Fruit fly (Drosophila melanogaster): ENCODE measurements around the gene SPE.

The SPE gene

dm6 chr3R:23732990-23733512 lies 47.0 kb downstream of the SPE start, which contains the start of the genes Hmgcr and Rpn9:
Gene Hmgcr (plus strand): TSS chr3R:23733324.
Gene Rpn9 (minus strand): TSS chr3R:23733462.
- TF ChIP-seq br (GFP tag; optimal IDR thresholded peaks at IDR 0.05): peak; percentile 20
- TF ChIP-seq Dif (GFP tag; optimal IDR thresholded peaks at IDR 0.05; ENCODE audit: partially characterized antibody): peak; percentile 28
- TF ChIP-seq pan (optimal IDR thresholded peaks at IDR 0.05): no peak
- peak; percentile 36 for TF ChIP-seq h (GFP tag; optimal IDR thresholded peaks at IDR 0.05)
- no peak for TF ChIP-seq CG9705 (GFP tag; optimal IDR thresholded peaks at IDR 0.05)
- peak; percentile 6 for TF ChIP-seq tai (GFP tag; optimal IDR thresholded peaks at IDR 0.05)
- peak; percentile 9 for TF ChIP-seq Hnf4 (GFP tag; optimal IDR thresholded peaks at IDR 0.05)
- peak; percentile 10 for TF ChIP-seq fru (GFP tag; optimal IDR thresholded peaks at IDR 0.05)
- TF ChIP-seq psq (GFP tag; optimal IDR thresholded peaks at IDR 0.05): peak; percentile 2
- TF ChIP-seq Jra (GFP tag; optimal IDR thresholded peaks at IDR 0.05): peak; percentile 2
- no peak for TF ChIP-seq Rel (GFP tag; optimal IDR thresholded peaks at IDR 0.05)
- TF ChIP-seq Rel (tag; optimal IDR thresholded peaks at IDR 0.05): peak; percentile 26
- TF ChIP-seq Hr83 (GFP tag; optimal IDR thresholded peaks at IDR 0.05; ENCODE audit: poor library complexity, severe bottlenecking): no peak
- TF ChIP-seq dsf (GFP tag; optimal IDR thresholded peaks at IDR 0.05; ENCODE audit: borderline replicate concordance): no peak
- peak; percentile 79 for TF ChIP-seq Vsx2 (GFP tag; optimal IDR thresholded peaks at IDR 0.05; ENCODE audit: partially characterized antibody)

- no peak for TF ChIP-seq OdsH (GFP tag; optimal IDR thresholded peaks at IDR 0.05)
- no peak for TF ChIP-seq sv (GFP tag; optimal IDR thresholded peaks at IDR 0.05)
- no peak for TF ChIP-seq fru (GFP tag; optimal IDR thresholded peaks at IDR 0.05)
These were observed 47.7 kb downstream of the SPE start for dm6 chr3R:23733771-23734170.

DNA sequence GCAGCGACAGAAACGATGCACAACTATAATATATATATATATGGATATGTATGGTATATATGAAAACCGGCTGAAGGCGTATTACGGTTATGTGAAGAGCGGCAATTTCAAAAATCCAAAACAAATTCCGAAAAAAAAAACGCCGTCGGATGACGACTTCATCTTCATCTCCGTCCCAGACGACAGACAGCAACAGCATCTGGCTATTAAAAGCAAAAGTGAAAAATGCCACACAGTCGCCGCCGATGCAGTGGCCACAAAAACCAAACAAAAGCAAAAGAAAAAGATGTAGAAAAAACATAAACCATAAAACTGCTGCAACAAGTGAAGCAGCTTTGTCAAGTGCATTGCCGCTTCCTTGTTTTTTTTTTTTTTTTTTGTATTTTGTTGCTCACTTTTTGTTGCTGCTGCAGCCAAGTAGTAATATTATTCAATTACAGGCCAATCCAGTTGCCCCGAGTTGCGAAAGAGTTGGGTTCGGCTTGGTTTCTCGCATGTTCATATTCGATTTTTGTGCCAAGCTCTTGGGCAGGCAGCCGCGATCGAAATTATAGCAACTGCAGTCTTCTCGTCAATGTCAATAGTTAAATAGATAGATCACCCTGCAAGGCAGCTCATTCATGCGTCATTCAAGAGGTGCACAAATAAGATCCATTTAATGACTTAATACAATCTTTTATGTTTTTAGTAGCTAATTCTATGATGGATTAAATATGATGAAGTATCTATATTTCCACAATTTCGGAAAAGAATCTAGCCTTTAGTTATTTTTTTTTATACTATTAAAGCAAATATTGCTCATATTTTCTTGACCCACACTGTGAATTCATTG lies 48.7 kb downstream of the SPE start:
- TF ChIP-seq tai (GFP tag; optimal IDR thresholded peaks at IDR 0.05): no peak
- TF ChIP-seq CG9705 (GFP tag; optimal IDR thresholded peaks at IDR 0.05): no peak
- no peak for TF ChIP-seq woc (GFP tag; optimal IDR thresholded peaks at IDR 0.05)
- no peak for TF ChIP-seq h (GFP tag; optimal IDR thresholded peaks at IDR 0.05)
- TF ChIP-seq GATAd (GFP tag; optimal IDR thresholded peaks at IDR 0.05): no peak
- TF ChIP-seq dl (GFP tag; optimal IDR thresholded peaks at IDR 0.05; ENCODE audit: insufficient read depth in 1 of 2, partially characterized antibody in 2 of 2): no peak
- TF ChIP-seq N (GFP tag; optimal IDR thresholded peaks at IDR 0.05): no peak
- TF ChIP-seq Sp1 (GFP tag; optimal IDR thresholded peaks at IDR 0.05): no peak
- no peak for TF ChIP-seq br (GFP tag; optimal IDR thresholded peaks at IDR 0.05)
- TF ChIP-seq usp (GFP tag; optimal IDR thresholded peaks at IDR 0.05): no peak
- TF ChIP-seq HLH106 (tag; optimal IDR thresholded peaks at IDR 0.05): no peak
- no peak for TF ChIP-seq rgr (GFP tag; optimal IDR thresholded peaks at IDR 0.05)
- TF ChIP-seq dsf (GFP tag; optimal IDR thresholded peaks at IDR 0.05; ENCODE audit: borderline replicate concordance): no peak
- TF ChIP-seq lola (GFP tag; optimal IDR thresholded peaks at IDR 0.05): no peak
- no peak for TF ChIP-seq CG32264 (GFP tag; optimal IDR thresholded peaks at IDR 0.05)
- no peak for TF ChIP-seq Myc (optimal IDR thresholded peaks at IDR 0.05)
- no peak for TF ChIP-seq Mio (GFP tag; optimal IDR thresholded peaks at IDR 0.05)
- no peak for TF ChIP-seq Hr83 (GFP tag; optimal IDR thresholded peaks at IDR 0.05; ENCODE audit: poor library complexity, severe bottlenecking)
- TF ChIP-seq Dfd (GFP tag; optimal IDR thresholded peaks at IDR 0.05): no peak

DNA sequence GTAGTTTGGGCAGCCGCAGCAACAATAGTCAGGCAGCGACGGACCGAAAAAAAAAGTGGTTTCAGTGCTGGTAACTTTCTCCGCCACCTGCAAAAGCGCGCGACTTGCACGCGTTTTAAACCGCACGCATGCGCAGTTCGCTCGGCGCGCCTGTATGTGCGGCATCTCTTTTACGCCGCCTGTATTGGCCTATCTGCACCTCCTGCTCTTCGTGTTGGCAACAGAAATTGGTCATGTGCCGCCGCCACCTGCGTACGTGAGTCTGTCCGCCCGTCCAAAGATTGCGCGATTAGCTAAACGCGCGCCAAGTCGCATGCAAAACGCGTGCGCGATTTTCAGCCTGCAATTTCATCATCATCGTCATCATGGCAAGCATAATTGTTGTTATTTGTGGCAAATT lies 49.6 kb downstream of the SPE start:
- TF ChIP-seq Myc (optimal IDR thresholded peaks at IDR 0.05): peak; percentile 86
- no peak for TF ChIP-seq Dfd (GFP tag; optimal IDR thresholded peaks at IDR 0.05)

DNA sequence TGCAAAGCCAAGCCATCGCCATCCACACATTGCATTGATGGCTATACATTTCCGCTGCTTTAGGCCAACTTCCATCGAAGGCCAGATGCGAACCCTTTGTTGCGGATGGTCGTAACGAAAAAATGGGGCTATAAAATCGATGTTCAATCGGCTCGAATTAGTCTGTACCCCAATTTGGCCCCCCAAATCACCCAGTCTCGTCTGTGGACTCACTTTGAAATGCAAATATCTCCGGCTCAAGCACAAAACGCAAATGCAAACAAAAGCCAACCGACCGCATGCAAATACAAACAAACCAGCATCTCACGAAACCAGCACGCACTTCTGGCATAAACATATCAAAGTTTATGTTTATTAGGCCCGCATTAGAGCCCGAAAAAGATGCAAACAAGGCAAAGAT lies 50.3 kb downstream of the SPE start:
- TF ChIP-seq Hr83 (GFP tag; optimal IDR thresholded peaks at IDR 0.05; ENCODE audit: poor library complexity, severe bottlenecking): no peak
- no peak for TF ChIP-seq ey (GFP tag; optimal IDR thresholded peaks at IDR 0.05)
- no peak for TF ChIP-seq Myc (optimal IDR thresholded peaks at IDR 0.05)
- TF ChIP-seq woc (GFP tag; optimal IDR thresholded peaks at IDR 0.05): no peak
- no peak for TF ChIP-seq br (GFP tag; optimal IDR thresholded peaks at IDR 0.05)

Measured in whole organism, wandering third instar larva.